ENCODE assay signal across 1 fruit fly cellular context in genomic region chr3L:14297482-14297881, dm6.
TF ChIP-seq lines count a peak whose summit lies in the region.

No protein-coding gene starts in this region.

TF ChIP-seq in whole organism, embryonic, 481 proteins besides CTCF, POLR2A, EP300 and RAD21 (continued from another document and continues in another):
- peak; percentile 36; the same call in 1 of the 3 replicates for TF ChIP-seq CG11093 (GFP tag; IDR thresholded peaks at IDR 0.05; lab: Robert Waterston, UW)
- TF ChIP-seq insv (GFP tag; optimal IDR thresholded peaks at IDR 0.05; lab: Kevin White, UChicago) = no peak
- TF ChIP-seq CG1792 (GFP tag; optimal IDR thresholded peaks at IDR 0.05; lab: Kevin White, UChicago) = no peak
- TF ChIP-seq Six4 (GFP tag; optimal IDR thresholded peaks at IDR 0.05; lab: Kevin White, UChicago) = peak; percentile 69
- no peak for TF ChIP-seq crol (GFP tag; IDR thresholded peaks at IDR 0.05; lab: Robert Waterston, UW)
- peak; percentile 61 for TF ChIP-seq Xbp1 (GFP tag; optimal IDR thresholded peaks at IDR 0.05; lab: Kevin White, UChicago)
- peak; percentile 58 for TF ChIP-seq CG14667 (GFP tag; IDR thresholded peaks at IDR 0.05; lab: Robert Waterston, UW)
- TF ChIP-seq mld (GFP tag; IDR thresholded peaks at IDR 0.05; lab: Robert Waterston, UW; ENCODE audit: partially characterized antibody) = no peak
- peak; percentile 74 for TF ChIP-seq tgo (GFP tag; IDR thresholded peaks at IDR 0.05; lab: Robert Waterston, UW)
- peak; percentile 91 for TF ChIP-seq CG18262 (tag; optimal IDR thresholded peaks at IDR 0.05; lab: Kevin White, UChicago)
- peak; percentile 45 for TF ChIP-seq Sry-β (GFP tag; optimal IDR thresholded peaks at IDR 0.05; lab: Kevin White, UChicago)
- no peak for TF ChIP-seq stc (GFP tag; IDR thresholded peaks at IDR 0.05; lab: Robert Waterston, UW)
- TF ChIP-seq CG3163 (GFP tag; optimal IDR thresholded peaks at IDR 0.05; lab: Kevin White, UChicago) = no peak
- TF ChIP-seq TFAM (GFP tag; optimal IDR thresholded peaks at IDR 0.05; lab: Kevin White, UChicago) = peak; percentile 27
- no peak for TF ChIP-seq CG1832 (GFP tag; optimal IDR thresholded peaks at IDR 0.05; lab: Kevin White, UChicago)
- peak; percentile 4 for TF ChIP-seq jing (GFP tag; optimal IDR thresholded peaks at IDR 0.05; lab: Kevin White, UChicago)
- TF ChIP-seq ase (GFP tag; IDR thresholded peaks at IDR 0.05; lab: Robert Waterston, UW) = 0 out of 3 replicates have a peak, but pooled peaks have one; percentile 14
- TF ChIP-seq ara (GFP tag; IDR thresholded peaks at IDR 0.05; lab: Robert Waterston, UW) = peak; percentile 76
- TF ChIP-seq CG11085 (GFP tag; IDR thresholded peaks at IDR 0.05; lab: Robert Waterston, UW) = no peak
- TF ChIP-seq toy (GFP tag; IDR thresholded peaks at IDR 0.05; lab: Robert Waterston, UW) = no peak
- peak; percentile 88 for TF ChIP-seq Blimp-1 (GFP tag; optimal IDR thresholded peaks at IDR 0.05; lab: Kevin White, UChicago)
- no peak for TF ChIP-seq Hmx (GFP tag; optimal IDR thresholded peaks at IDR 0.05; lab: Kevin White, UChicago)
- no peak for TF ChIP-seq exex (tag; optimal IDR thresholded peaks at IDR 0.05; lab: Kevin White, UChicago)
- peak; percentile 40 for TF ChIP-seq danr (GFP tag; IDR thresholded peaks at IDR 0.05; lab: Robert Waterston, UW)
- no peak for TF ChIP-seq cad (GFP tag; optimal IDR thresholded peaks at IDR 0.05; lab: Kevin White, UChicago)
- no peak for TF ChIP-seq al (GFP tag; IDR thresholded peaks at IDR 0.05; lab: Robert Waterston, UW)
- peak; percentile 44; the same call in 1 of the 2 replicates for TF ChIP-seq CG32532 (GFP tag; IDR thresholded peaks at IDR 0.05; lab: Robert Waterston, UW)
- no peak for TF ChIP-seq CG2129 (GFP tag; IDR thresholded peaks at IDR 0.05; lab: Robert Waterston, UW; ENCODE audit: partially characterized antibody)
- TF ChIP-seq wdn (GFP tag; IDR thresholded peaks at IDR 0.05; lab: Robert Waterston, UW) = peak; percentile 47; the same call in 1 of the 2 replicates
- no peak for TF ChIP-seq CG9797 (GFP tag; optimal IDR thresholded peaks at IDR 0.05; lab: Kevin White, UChicago)
- TF ChIP-seq Xrp1 (GFP tag; IDR thresholded peaks at IDR 0.05; lab: Robert Waterston, UW) = peak; percentile 90
- TF ChIP-seq pnt (GFP tag; optimal IDR thresholded peaks at IDR 0.05; lab: Kevin White, UChicago) = peak; percentile 61
- TF ChIP-seq CG11723 (GFP tag; optimal IDR thresholded peaks at IDR 0.05; lab: Kevin White, UChicago) = peak; percentile 19
- no peak for TF ChIP-seq Ravus (GFP tag; IDR thresholded peaks at IDR 0.05; lab: Robert Waterston, UW)
- peak; percentile 32; the same call in 1 of the 2 replicates for TF ChIP-seq E2f2 (GFP tag; IDR thresholded peaks at IDR 0.05; lab: Robert Waterston, UW)
- peak; percentile 16 for TF ChIP-seq org-1 (GFP tag; optimal IDR thresholded peaks at IDR 0.05; lab: Kevin White, UChicago)
- no peak for TF ChIP-seq tx (GFP tag; optimal IDR thresholded peaks at IDR 0.05; lab: Kevin White, UChicago)
- TF ChIP-seq sens (GFP tag; lab: Kevin White, UChicago) = peak; percentile 97
- peak; percentile 12 for TF ChIP-seq CG11398 (GFP tag; optimal IDR thresholded peaks at IDR 0.05; lab: Kevin White, UChicago)
- TF ChIP-seq CG7839 (tag; optimal IDR thresholded peaks at IDR 0.05; lab: Kevin White, UChicago) = peak; percentile 77
- peak; percentile 86 for TF ChIP-seq nmo (GFP tag; optimal IDR thresholded peaks at IDR 0.05; lab: Kevin White, UChicago)
- TF ChIP-seq zen2 (GFP tag; IDR thresholded peaks at IDR 0.05; lab: Robert Waterston, UW; ENCODE audit: partially characterized antibody) = no peak
- peak; percentile 3 for TF ChIP-seq CG8089 (GFP tag; optimal IDR thresholded peaks at IDR 0.05; lab: Kevin White, UChicago)
- peak; percentile 50 for TF ChIP-seq CG12659 (GFP tag; optimal IDR thresholded peaks at IDR 0.05; lab: Kevin White, UChicago)
- no peak for TF ChIP-seq tll (GFP tag; optimal IDR thresholded peaks at IDR 0.05; lab: Kevin White, UChicago)
- peak; percentile 46 for TF ChIP-seq odd (GFP tag; optimal IDR thresholded peaks at IDR 0.05; lab: Kevin White, UChicago)
- TF ChIP-seq CG9727 (GFP tag; optimal IDR thresholded peaks at IDR 0.05; lab: Kevin White, UChicago) = peak; percentile 73
- peak; percentile 58; the same call in 1 of the 2 replicates for TF ChIP-seq seq (GFP tag; IDR thresholded peaks at IDR 0.05; lab: Robert Waterston, UW)
- no peak for TF ChIP-seq wek (GFP tag; optimal IDR thresholded peaks at IDR 0.05; lab: Kevin White, UChicago)
- peak; percentile 73 for TF ChIP-seq CG13424 (tag; optimal IDR thresholded peaks at IDR 0.05; lab: Kevin White, UChicago)
- no peak for TF ChIP-seq btn (GFP tag; optimal IDR thresholded peaks at IDR 0.05; lab: Kevin White, UChicago)
- TF ChIP-seq NC2α (GFP tag; optimal IDR thresholded peaks at IDR 0.05; lab: Kevin White, UChicago) = no peak
- peak; percentile 37 for TF ChIP-seq CG9817 (tag; optimal IDR thresholded peaks at IDR 0.05; lab: Kevin White, UChicago)
- TF ChIP-seq CG4707 (GFP tag; optimal IDR thresholded peaks at IDR 0.05; lab: Kevin White, UChicago) = peak; percentile 1
- TF ChIP-seq CG3838 (GFP tag; optimal IDR thresholded peaks at IDR 0.05; lab: Kevin White, UChicago) = peak; percentile 8
- TF ChIP-seq CG10959 (GFP tag; IDR thresholded peaks at IDR 0.05; lab: Robert Waterston, UW) = peak; percentile 72
- peak; percentile 59 for TF ChIP-seq oc (tag; optimal IDR thresholded peaks at IDR 0.05; lab: Kevin White, UChicago)
- peak; percentile 72 for TF ChIP-seq CG8388 (GFP tag; optimal IDR thresholded peaks at IDR 0.05; lab: Kevin White, UChicago)
- TF ChIP-seq fd96Cb (tag; optimal IDR thresholded peaks at IDR 0.05; lab: Kevin White, UChicago) = peak; percentile 84
- peak; percentile 79 for TF ChIP-seq dmrt99B (tag; optimal IDR thresholded peaks at IDR 0.05; lab: Kevin White, UChicago)
- TF ChIP-seq croc (GFP tag; conservative IDR thresholded peaks at IDR 0.05; lab: Robert Waterston, UW) = peak; percentile 60; the same call in 2 of the 3 replicates
- peak; percentile 42 for TF ChIP-seq NfI (GFP tag; optimal IDR thresholded peaks at IDR 0.05; lab: Kevin White, UChicago)
- peak; percentile 15 for TF ChIP-seq Side (GFP tag; optimal IDR thresholded peaks at IDR 0.05; lab: Kevin White, UChicago)
- peak; percentile 73 for TF ChIP-seq CG17328 (GFP tag; IDR thresholded peaks at IDR 0.05; lab: Robert Waterston, UW)
- TF ChIP-seq gsb-n (tag; optimal IDR thresholded peaks at IDR 0.05; lab: Kevin White, UChicago) = peak; percentile 76
- peak; percentile 28 for TF ChIP-seq en (GFP tag; optimal IDR thresholded peaks at IDR 0.05; lab: Kevin White, UChicago)
- no peak for TF ChIP-seq bowl (GFP tag; IDR thresholded peaks at IDR 0.05; lab: Robert Waterston, UW)
- TF ChIP-seq dati (GFP tag; IDR thresholded peaks at IDR 0.05; lab: Robert Waterston, UW) = 0 out of 2 replicates have a peak, but pooled peaks have one; percentile 13
- peak; percentile 45 for TF ChIP-seq CG15696 (tag; optimal IDR thresholded peaks at IDR 0.05; lab: Kevin White, UChicago)
- no peak for TF ChIP-seq CG4282 (GFP tag; optimal IDR thresholded peaks at IDR 0.05; lab: Kevin White, UChicago)
- TF ChIP-seq ab (GFP tag; optimal IDR thresholded peaks at IDR 0.05; lab: Kevin White, UChicago) = no peak
- no peak for TF ChIP-seq dan (GFP tag; IDR thresholded peaks at IDR 0.05; lab: Robert Waterston, UW)
- no peak for TF ChIP-seq NFAT (GFP tag; IDR thresholded peaks at IDR 0.05; lab: Robert Waterston, UW)
- peak; percentile 63 for TF ChIP-seq peb (GFP tag; IDR thresholded peaks at IDR 0.05; lab: Robert Waterston, UW)
- no peak for TF ChIP-seq prd (optimal IDR thresholded peaks at IDR 0.05; lab: Kevin White, UChicago)
- peak; percentile 81 for TF ChIP-seq prd (GFP tag; IDR thresholded peaks at IDR 0.05; lab: Robert Waterston, UW)
- TF ChIP-seq Hr3 (GFP tag; optimal IDR thresholded peaks at IDR 0.05; lab: Kevin White, UChicago) = peak; percentile 57
- peak; percentile 15 for TF ChIP-seq CG2116 (GFP tag; optimal IDR thresholded peaks at IDR 0.05; lab: Kevin White, UChicago)
- peak; percentile 53 for TF ChIP-seq cwo (GFP tag; optimal IDR thresholded peaks at IDR 0.05; lab: Kevin White, UChicago)
- peak; percentile 21 for TF ChIP-seq CG7786 (GFP tag; optimal IDR thresholded peaks at IDR 0.05; lab: Kevin White, UChicago)
- TF ChIP-seq CG11696 (GFP tag; IDR thresholded peaks at IDR 0.05; lab: Robert Waterston, UW) = peak; percentile 34; the same call in 1 of the 2 replicates
- TF ChIP-seq CG12769 (tag; optimal IDR thresholded peaks at IDR 0.05; lab: Kevin White, UChicago) = peak; percentile 43
- TF ChIP-seq CG7963 (GFP tag; IDR thresholded peaks at IDR 0.05; lab: Robert Waterston, UW; ENCODE audit: partially characterized antibody) = no peak
- TF ChIP-seq Hand (GFP tag; optimal IDR thresholded peaks at IDR 0.05; lab: Kevin White, UChicago) = no peak
- TF ChIP-seq CG7357 (GFP tag; IDR thresholded peaks at IDR 0.05; lab: Robert Waterston, UW) = 0 out of 3 replicates have a peak, but pooled peaks have one; percentile 54
- TF ChIP-seq chm (GFP tag; IDR thresholded peaks at IDR 0.05; lab: Robert Waterston, UW) = peak; percentile 83
- no peak for TF ChIP-seq ash1 (GFP tag; optimal IDR thresholded peaks at IDR 0.05; lab: Kevin White, UChicago)
- TF ChIP-seq Mes4 (GFP tag; optimal IDR thresholded peaks at IDR 0.05; lab: Kevin White, UChicago) = peak; percentile 48
- TF ChIP-seq run (tag; optimal IDR thresholded peaks at IDR 0.05; lab: Kevin White, UChicago) = peak; percentile 33
- TF ChIP-seq D19A (tag; optimal IDR thresholded peaks at IDR 0.05; lab: Kevin White, UChicago) = peak; percentile 83
- peak; percentile 25 for TF ChIP-seq CG17186 (GFP tag; optimal IDR thresholded peaks at IDR 0.05; lab: Kevin White, UChicago)
- TF ChIP-seq CG7372 (GFP tag; IDR thresholded peaks at IDR 0.05; lab: Robert Waterston, UW) = peak; percentile 36; the same call in 1 of the 2 replicates
- peak; percentile 83 for TF ChIP-seq tap (tag; optimal IDR thresholded peaks at IDR 0.05; lab: Kevin White, UChicago)
- no peak for TF ChIP-seq ato (GFP tag; IDR thresholded peaks at IDR 0.05; lab: Robert Waterston, UW; ENCODE audit: partially characterized antibody)
- no peak for TF ChIP-seq CG1647 (GFP tag; optimal IDR thresholded peaks at IDR 0.05; lab: Kevin White, UChicago)
- TF ChIP-seq ems (GFP tag; optimal IDR thresholded peaks at IDR 0.05; lab: Kevin White, UChicago) = no peak
- no peak for TF ChIP-seq Bgb (GFP tag; IDR thresholded peaks at IDR 0.05; lab: Robert Waterston, UW; ENCODE audit: partially characterized antibody)
- no peak for TF ChIP-seq knrl (GFP tag; IDR thresholded peaks at IDR 0.05; lab: Robert Waterston, UW; ENCODE audit: partially characterized antibody)
- TF ChIP-seq NK7.1 (GFP tag; optimal IDR thresholded peaks at IDR 0.05; lab: Kevin White, UChicago) = peak; percentile 45
- TF ChIP-seq ken (GFP tag; IDR thresholded peaks at IDR 0.05; lab: Robert Waterston, UW) = 0 out of 3 replicates have a peak, but pooled peaks have one; percentile 39
- peak; percentile 3 for TF ChIP-seq jumu (GFP tag; optimal IDR thresholded peaks at IDR 0.05; lab: Kevin White, UChicago)
- TF ChIP-seq Tbp (GFP tag; optimal IDR thresholded peaks at IDR 0.05; lab: Kevin White, UChicago) = no peak
- peak; percentile 27 for TF ChIP-seq HHEX (GFP tag; optimal IDR thresholded peaks at IDR 0.05; lab: Kevin White, UChicago)
- TF ChIP-seq Hey (tag; optimal IDR thresholded peaks at IDR 0.05; lab: Kevin White, UChicago) = no peak
- peak; percentile 46 for TF ChIP-seq B-H1 (GFP tag; IDR thresholded peaks at IDR 0.05; lab: Robert Waterston, UW)
- no peak for TF ChIP-seq hth (optimal IDR thresholded peaks at IDR 0.05; lab: Kevin White, UChicago)
- TF ChIP-seq CG16863 (GFP tag; optimal IDR thresholded peaks at IDR 0.05; lab: Kevin White, UChicago) = peak; percentile 49
- TF ChIP-seq CG17912 (GFP tag; optimal IDR thresholded peaks at IDR 0.05; lab: Kevin White, UChicago) = no peak
- TF ChIP-seq vvl (GFP tag; IDR thresholded peaks at IDR 0.05; lab: Robert Waterston, UW) = peak; percentile 85
- TF ChIP-seq crc (GFP tag; optimal IDR thresholded peaks at IDR 0.05; lab: Kevin White, UChicago) = peak; percentile 50
- TF ChIP-seq Max (GFP tag; optimal IDR thresholded peaks at IDR 0.05; lab: Kevin White, UChicago) = peak; percentile 10
- TF ChIP-seq CG17829 (tag; optimal IDR thresholded peaks at IDR 0.05; lab: Kevin White, UChicago) = peak; percentile 87
- TF ChIP-seq CG31441 (GFP tag; IDR thresholded peaks at IDR 0.05; lab: Robert Waterston, UW) = peak; percentile 85
- 0 out of 2 replicates have a peak, but pooled peaks have one; percentile 20 for TF ChIP-seq dimm (GFP tag; IDR thresholded peaks at IDR 0.05; lab: Robert Waterston, UW)
- no peak for TF ChIP-seq CG8478 (optimal IDR thresholded peaks at IDR 0.05; lab: Kevin White, UChicago)
- no peak for TF ChIP-seq MBD-R2 (GFP tag; IDR thresholded peaks at IDR 0.05; lab: Robert Waterston, UW)
- peak; percentile 70 for TF ChIP-seq CG6254 (GFP tag; optimal IDR thresholded peaks at IDR 0.05; lab: Kevin White, UChicago)
- peak; percentile 49 for TF ChIP-seq Fer1 (GFP tag; optimal IDR thresholded peaks at IDR 0.05; lab: Kevin White, UChicago)
- no peak for TF ChIP-seq Dll (GFP tag; IDR thresholded peaks at IDR 0.05; lab: Robert Waterston, UW; ENCODE audit: partially characterized antibody)
- peak; percentile 43; the same call in 1 of the 3 replicates for TF ChIP-seq CG34422 (GFP tag; IDR thresholded peaks at IDR 0.05; lab: Robert Waterston, UW)
- TF ChIP-seq Sry-δ (GFP tag; optimal IDR thresholded peaks at IDR 0.05; lab: Kevin White, UChicago) = peak; percentile 8
- TF ChIP-seq CG14014 (GFP tag; IDR thresholded peaks at IDR 0.05; lab: Robert Waterston, UW) = no peak
- peak; percentile 68 for TF ChIP-seq CG12391 (tag; optimal IDR thresholded peaks at IDR 0.05; lab: Kevin White, UChicago)
- no peak for TF ChIP-seq CG42726 (GFP tag; IDR thresholded peaks at IDR 0.05; lab: Robert Waterston, UW; ENCODE audit: partially characterized antibody)
- peak; percentile 82 for TF ChIP-seq ci (GFP tag; IDR thresholded peaks at IDR 0.05; lab: Robert Waterston, UW)
- TF ChIP-seq NC2β (GFP tag; optimal IDR thresholded peaks at IDR 0.05; lab: Kevin White, UChicago) = peak; percentile 24
- TF ChIP-seq chif (GFP tag; optimal IDR thresholded peaks at IDR 0.05; lab: Kevin White, UChicago) = peak; percentile 57 to 72
- TF ChIP-seq CG10209 (GFP tag; optimal IDR thresholded peaks at IDR 0.05; lab: Kevin White, UChicago) = peak; percentile 48
- peak; percentile 32 for TF ChIP-seq dm (GFP tag; optimal IDR thresholded peaks at IDR 0.05; lab: Kevin White, UChicago)
- no peak for TF ChIP-seq Poxn (GFP tag; IDR thresholded peaks at IDR 0.05; lab: Robert Waterston, UW)
- peak; percentile 71 for TF ChIP-seq CG6813 (GFP tag; optimal IDR thresholded peaks at IDR 0.05; lab: Kevin White, UChicago)
